Worm (Caenorhabditis elegans) whole organism, midembryonic: Measurements from ENCODE around the gene C06A1.6.

Experiments used
- T22C8.4 ChIP-seq: fragments of 200-800 bp; sonication (Bioruptor generic); IDR thresholded peaks from 2 replicates; pipeline ENCODE4 v1.3.6; 2022; ENCODE audit warnings: missing genetic modification characterization, missing compliant biosample characterization
- cog-1 ChIP-seq: sonication (generic microtip); optimal IDR thresholded peaks from 2 replicates; lab custom pipeline; 2016; ENCODE audit warnings: missing genetic modification characterization, missing compliant biosample characterization
- flt-1 ChIP-seq: fragments of 200-800 bp; sonication (Bioruptor generic); IDR thresholded peaks from 2 replicates; pipeline ENCODE4 v1.3.6; 2022; ENCODE audit warnings: missing genetic modification characterization, missing compliant biosample characterization
- klf-2 ChIP-seq: fragments of 200-800 bp; sonication (Bioruptor generic); conservative IDR thresholded peaks from 2 replicates; pipeline ENCODE4 v1.3.6; 2022; ENCODE audit warnings: missing genetic modification reagents, missing genetic modification characterization, missing compliant biosample characterization
- med-1 ChIP-seq: sonication (generic microtip); optimal IDR thresholded peaks from 2 replicates; lab custom pipeline; 2017; ENCODE audit warnings: missing genetic modification characterization, mild to moderate bottlenecking, missing compliant biosample characterization, antibody characterized with exemption, missing genetic modification reagents; ENCODE audit not compliant: insufficient read depth
- ref-1 ChIP-seq: fragments of 200-800 bp; sonication (Bioruptor generic); conservative IDR thresholded peaks from 2 replicates; pipeline ENCODE4 v1.3.6; 2022; ENCODE audit warnings: missing genetic modification reagents, missing genetic modification characterization, missing compliant biosample characterization
- tab-1 ChIP-seq: fragments of 200-800 bp; sonication (Bioruptor generic); IDR thresholded peaks from 2 replicates; pipeline ENCODE4 v1.3.6; 2022; ENCODE audit warnings: missing genetic modification characterization, missing compliant biosample characterization
- ztf-23 ChIP-seq: fragments of 200-800 bp; sonication (Bioruptor generic); IDR thresholded peaks from 2 replicates; pipeline ENCODE4 v1.3.6; 2022; ENCODE audit warnings: missing genetic modification reagents, missing genetic modification characterization, missing compliant biosample characterization
- ztf-29 ChIP-seq: fragments of 200-800 bp; sonication (Bioruptor generic); IDR thresholded peaks from 2 replicates; pipeline ENCODE4 v1.3.6; 2022; ENCODE audit warnings: missing genetic modification reagents, missing genetic modification characterization, missing compliant biosample characterization

DNA sequence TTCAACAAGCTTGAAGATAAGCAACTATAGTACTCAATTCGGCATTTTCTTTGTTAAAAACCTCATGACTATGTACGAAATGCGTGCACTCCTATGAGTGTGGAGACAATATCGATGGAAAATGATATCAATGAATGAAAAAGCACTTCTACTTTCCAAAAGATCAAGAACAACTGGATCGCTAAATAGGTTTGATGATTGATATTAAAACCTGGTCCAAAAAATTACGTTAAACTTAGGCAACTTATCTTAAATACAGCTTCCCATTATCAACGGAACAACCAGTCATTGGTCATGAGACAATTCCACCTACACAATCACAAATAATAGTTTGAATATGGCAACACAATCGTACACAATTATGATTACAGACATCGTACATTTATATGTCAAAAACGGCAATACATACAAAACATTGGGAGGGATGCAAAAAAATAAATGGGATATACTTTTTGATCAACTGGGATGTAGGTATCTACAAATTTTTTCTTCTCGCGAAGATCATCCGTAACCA is 4.8 kb downstream of the C06A1.6 start:
- TF ChIP-seq flt-1 (GFP tag; lab: Robert Waterston, UW) (no peak), tab-1 (GFP tag; lab: Robert Waterston, UW) (no peak), T22C8.4 (GFP tag; lab: Robert Waterston, UW) (no peak), ztf-29 (GFP tag; lab: Robert Waterston, UW) (no peak), ref-1 (no peak), med-1 (GFP tag; lab: Kevin White, UChicago) (no peak), ztf-23 (GFP tag; lab: Robert Waterston, UW) (no peak), cog-1 (tag; lab: Kevin White, UChicago) (no peak), klf-2 (GFP tag; lab: Robert Waterston, UW) (no peak)
